Worm (Caenorhabditis elegans): ENCODE measurements around the gene Y113G7B.11.

The Y113G7B.11 gene

ce11 chrV:20192102-20192880 is 22.8 kb downstream of the Y113G7B.11 start, which contains the start of the genes fbxa-115 and Y113G7B.27:
TSS of gene fbxa-115 (minus strand) at chrV:20192152.
TSS of gene Y113G7B.27 (plus strand) at chrV:20192830.
- peak; percentile 78 for TF ChIP-seq skn-1 (tag; optimal IDR thresholded peaks at IDR 0.05)
- TF ChIP-seq peb-1 (tag; optimal IDR thresholded peaks at IDR 0.05), result no peak

DNA sequence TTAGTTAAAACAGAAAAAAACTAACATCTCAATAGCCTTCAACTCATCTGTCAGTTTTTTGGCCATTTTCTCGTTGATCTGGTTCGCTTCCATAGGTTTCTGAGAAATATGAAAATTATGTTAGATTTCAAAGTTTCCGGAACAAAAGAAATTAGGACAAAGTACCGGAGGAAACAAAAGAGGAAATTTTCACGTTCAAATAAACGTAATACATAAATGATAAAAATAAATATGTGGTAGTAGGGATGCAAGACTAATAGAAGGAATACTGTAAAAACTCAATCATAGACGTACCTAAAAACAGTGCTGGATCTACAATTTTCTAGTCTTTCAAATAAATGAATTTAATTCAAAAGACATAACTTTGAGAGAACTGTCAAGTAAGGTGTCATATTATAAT is 26.3 kb downstream of the Y113G7B.11 start, which contains the start of gene fbxa-116:
Gene fbxa-116 (minus strand): TSS at position 101 of the 400 bp plus-strand sequence.
- TF ChIP-seq elt-1 (tag; optimal IDR thresholded peaks at IDR 0.05), result no peak
- no peak for TF ChIP-seq ama-1 (optimal IDR thresholded peaks at IDR 0.05)
- no peak for TF ChIP-seq mbf-1 (tag; optimal IDR thresholded peaks at IDR 0.05)
- no peak for TF ChIP-seq ztf-11 (tag; optimal IDR thresholded peaks at IDR 0.05)
- TF ChIP-seq nhr-23 (tag; optimal IDR thresholded peaks at IDR 0.05), result no peak
- no peak for TF ChIP-seq F13H6.1 (tag; optimal IDR thresholded peaks at IDR 0.05)
- no peak for TF ChIP-seq ZK546.5 (tag; optimal IDR thresholded peaks at IDR 0.05)
- no peak for TF ChIP-seq Y55F3AM.14 (GFP tag; optimal IDR thresholded peaks at IDR 0.05)
- TF ChIP-seq nhr-129 (tag; optimal IDR thresholded peaks at IDR 0.05), result no peak
- TF ChIP-seq mab-5 (tag; optimal IDR thresholded peaks at IDR 0.05), result no peak
- TF ChIP-seq unc-62 (GFP tag; optimal IDR thresholded peaks at IDR 0.05), result no peak
- TF ChIP-seq nhr-6 (tag; optimal IDR thresholded peaks at IDR 0.05), result no peak
- TF ChIP-seq lin-39 (tag; optimal IDR thresholded peaks at IDR 0.05), result no peak
- TF ChIP-seq lin-11 (tag; optimal IDR thresholded peaks at IDR 0.05), result no peak
- no peak for TF ChIP-seq fos-1 (tag; optimal IDR thresholded peaks at IDR 0.05)
- no peak for TF ChIP-seq sma-3 (GFP tag; optimal IDR thresholded peaks at IDR 0.05)
- TF ChIP-seq nhr-237 (tag; optimal IDR thresholded peaks at IDR 0.05), result no peak
- no peak for TF ChIP-seq nhr-11 (tag; optimal IDR thresholded peaks at IDR 0.05)
- no peak for TF ChIP-seq C34F6.9 (tag; optimal IDR thresholded peaks at IDR 0.05)

DNA sequence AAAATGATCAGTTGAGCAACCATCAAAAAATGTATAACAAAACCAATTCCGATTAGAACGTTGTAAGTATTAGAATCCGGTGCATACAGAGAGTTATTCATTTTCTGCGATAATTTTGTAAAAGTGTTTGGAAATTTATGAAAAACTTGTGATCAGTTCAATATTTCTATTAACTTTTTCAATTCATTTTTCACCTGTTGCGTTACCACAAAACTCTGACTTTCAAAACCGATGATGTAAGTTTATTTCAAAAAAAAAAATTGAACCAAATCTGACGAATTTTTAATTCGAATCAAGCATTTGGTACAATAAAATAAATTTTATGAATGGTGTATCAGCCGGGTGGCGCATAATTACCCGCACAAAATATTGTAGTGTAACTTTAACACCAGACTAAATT is 28.5 kb downstream of the Y113G7B.11 start, which contains the start of gene srz-16:
Gene srz-16 (minus strand): TSS at position 101 of the 400 bp plus-strand sequence.
- TF ChIP-seq ama-1 (optimal IDR thresholded peaks at IDR 0.05), result no peak
- TF ChIP-seq nhr-6 (tag; optimal IDR thresholded peaks at IDR 0.05), result no peak
- no peak for TF ChIP-seq crh-2 (tag; optimal IDR thresholded peaks at IDR 0.05)
- no peak for TF ChIP-seq nhr-10 (tag; optimal IDR thresholded peaks at IDR 0.05)
- no peak for TF ChIP-seq zag-1 (tag; optimal IDR thresholded peaks at IDR 0.05)
- no peak for TF ChIP-seq lin-13 (GFP tag; optimal IDR thresholded peaks at IDR 0.05)
- TF ChIP-seq nhr-21 (tag; optimal IDR thresholded peaks at IDR 0.05), result no peak
- no peak for TF ChIP-seq peb-1 (tag; optimal IDR thresholded peaks at IDR 0.05)
- no peak for TF ChIP-seq nhr-25 (tag; optimal IDR thresholded peaks at IDR 0.05)
- no peak for TF ChIP-seq mdl-1 (tag; optimal IDR thresholded peaks at IDR 0.05)
- TF ChIP-seq ztf-1 (GFP tag; conservative IDR thresholded peaks at IDR 0.05), result no peak

DNA sequence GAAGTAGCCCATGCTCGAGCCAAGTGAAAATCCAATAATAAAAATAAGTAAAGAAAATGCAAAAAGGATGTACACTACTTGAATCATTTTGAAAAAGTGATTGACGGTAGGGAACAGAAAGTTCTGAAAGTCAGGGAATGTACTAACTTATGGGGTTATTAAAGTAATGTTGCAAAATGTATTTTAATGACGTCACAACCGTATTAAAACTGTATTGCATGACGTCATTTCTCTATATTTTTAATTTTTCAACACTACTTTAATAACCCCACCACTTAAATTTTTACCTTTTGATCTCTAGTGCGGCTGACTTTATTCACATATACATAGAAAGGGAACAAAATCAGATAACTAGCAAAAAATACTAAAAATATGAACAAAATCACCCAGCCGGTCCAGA is 32.8 kb downstream of the Y113G7B.11 start:
- TF ChIP-seq sma-9 (GFP tag; optimal IDR thresholded peaks at IDR 0.05) (no peak), sma-9 (tag; optimal IDR thresholded peaks at IDR 0.05) (no peak), nhr-129 (tag; optimal IDR thresholded peaks at IDR 0.05) (no peak)

DNA sequence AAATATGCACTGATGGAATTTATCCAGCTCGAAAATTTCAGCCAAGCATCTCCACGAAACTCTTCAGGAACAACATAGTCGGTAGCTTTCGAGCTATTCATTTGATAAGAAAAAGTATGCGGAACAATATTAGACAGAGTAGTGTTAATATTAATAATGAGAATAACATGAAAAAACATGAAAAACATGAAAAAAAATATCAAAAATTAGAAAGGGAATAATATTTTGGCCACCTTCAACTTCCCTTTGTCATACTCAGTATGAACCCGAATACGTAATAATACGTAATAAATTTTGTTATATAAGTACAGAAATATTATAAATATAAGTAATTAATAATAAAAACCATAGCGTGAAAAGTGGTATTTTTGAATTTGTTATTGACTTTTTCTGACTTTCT is 43.2 kb downstream of the Y113G7B.11 start, which contains the start of gene srw-39:
Gene srw-39 (minus strand): TSS at position 101 of the 400 bp plus-strand sequence.
- TF ChIP-seq R02D3.7 (tag; optimal IDR thresholded peaks at IDR 0.05) (no peak), ZK546.5 (tag; optimal IDR thresholded peaks at IDR 0.05) (no peak), snpc-4 (tag; optimal IDR thresholded peaks at IDR 0.05) (no peak), mab-5 (tag; optimal IDR thresholded peaks at IDR 0.05) (no peak), gmeb-1 (tag; optimal IDR thresholded peaks at IDR 0.05) (no peak), mdl-1 (tag; optimal IDR thresholded peaks at IDR 0.05) (no peak), Y55F3AM.14 (GFP tag; optimal IDR thresholded peaks at IDR 0.05) (no peak), nhr-6 (tag; optimal IDR thresholded peaks at IDR 0.05) (no peak), sem-4 (tag; optimal IDR thresholded peaks at IDR 0.05) (no peak), nhr-77 (tag; optimal IDR thresholded peaks at IDR 0.05) (no peak), blmp-1 (tag; optimal IDR thresholded peaks at IDR 0.05; ENCODE audit: insufficient read depth) (no peak)
